Fruit fly (Drosophila melanogaster): ENCODE data around the gene CG46339.

The CG46339 gene

dm6 chr3R:26915463-26915925 lies at the start of gene CG46339 (continued):
- TF ChIP-seq klu (GFP tag; IDR thresholded peaks at IDR 0.05) = no peak
- no peak for TF ChIP-seq CG9215 (GFP tag; IDR thresholded peaks at IDR 0.05)
- no peak for TF ChIP-seq D (optimal IDR thresholded peaks at IDR 0.05)
- TF ChIP-seq D (GFP tag; optimal IDR thresholded peaks at IDR 0.05) = peak; percentile 5
- TF ChIP-seq Scr (GFP tag; IDR thresholded peaks at IDR 0.05; ENCODE audit: partially characterized antibody) = peak; percentile 37
- no peak for TF ChIP-seq pita (GFP tag; optimal IDR thresholded peaks at IDR 0.05)
- peak; percentile 61 for TF ChIP-seq onecut (GFP tag; IDR thresholded peaks at IDR 0.05)
- no peak for TF ChIP-seq Poxn (GFP tag; IDR thresholded peaks at IDR 0.05)
- 0 out of 2 replicates have a peak, but pooled peaks have one; percentile 36 for TF ChIP-seq cas (GFP tag; IDR thresholded peaks at IDR 0.05)
- no peak for TF ChIP-seq CG13424 (tag; optimal IDR thresholded peaks at IDR 0.05)
- peak; percentile 67 for TF ChIP-seq Side (GFP tag; optimal IDR thresholded peaks at IDR 0.05)
- no peak for TF ChIP-seq sima (GFP tag; optimal IDR thresholded peaks at IDR 0.05)
- no peak for TF ChIP-seq CG7963 (GFP tag; IDR thresholded peaks at IDR 0.05; ENCODE audit: partially characterized antibody)
- no peak for TF ChIP-seq Mes4 (GFP tag; optimal IDR thresholded peaks at IDR 0.05)
- TF ChIP-seq bbx (GFP tag; IDR thresholded peaks at IDR 0.05; ENCODE audit: partially characterized antibody) = peak; percentile 67; the same call in 1 of the 2 replicates
- TF ChIP-seq CG2875 (GFP tag; optimal IDR thresholded peaks at IDR 0.05) = no peak
- TF ChIP-seq dmrt11E (tag; optimal IDR thresholded peaks at IDR 0.05) = peak; percentile 18
- no peak for TF ChIP-seq CG8765 (GFP tag; IDR thresholded peaks at IDR 0.05)
- no peak for TF ChIP-seq ewg (GFP tag; optimal IDR thresholded peaks at IDR 0.05)
- TF ChIP-seq CG13123 (GFP tag; optimal IDR thresholded peaks at IDR 0.05) = no peak
- TF ChIP-seq Vsx1 (GFP tag; optimal IDR thresholded peaks at IDR 0.05) = peak; percentile 69
- no peak for TF ChIP-seq Oli (tag; optimal IDR thresholded peaks at IDR 0.05)
- 0 out of 2 replicates have a peak, but pooled peaks have one; percentile 41 for TF ChIP-seq sim (GFP tag; IDR thresholded peaks at IDR 0.05)
- no peak for TF ChIP-seq CG10959 (GFP tag; IDR thresholded peaks at IDR 0.05)
- no peak for TF ChIP-seq nerfin-1 (tag; optimal IDR thresholded peaks at IDR 0.05)
- no peak for TF ChIP-seq bab2 (GFP tag; optimal IDR thresholded peaks at IDR 0.05)
- TF ChIP-seq CG8281 (tag; optimal IDR thresholded peaks at IDR 0.05) = no peak
- peak; percentile 53 for TF ChIP-seq Drgx (GFP tag; IDR thresholded peaks at IDR 0.05)

- peak; percentile 57 for TF ChIP-seq CG17802 (tag; optimal IDR thresholded peaks at IDR 0.05)
- 0 out of 3 replicates have a peak, but pooled peaks have one; percentile 21 for TF ChIP-seq z (GFP tag; IDR thresholded peaks at IDR 0.05)
- TF ChIP-seq eyg (GFP tag; optimal IDR thresholded peaks at IDR 0.05) = peak; percentile 76
- peak; percentile 66 for TF ChIP-seq CG9876 (GFP tag; optimal IDR thresholded peaks at IDR 0.05)
- no peak for TF ChIP-seq sc (optimal IDR thresholded peaks at IDR 0.05)
- peak; percentile 22 for TF ChIP-seq sc (GFP tag; optimal IDR thresholded peaks at IDR 0.05)
- TF ChIP-seq CG6689 (GFP tag; IDR thresholded peaks at IDR 0.05) = peak; percentile 84
- TF ChIP-seq CG34422 (GFP tag; IDR thresholded peaks at IDR 0.05) = peak; percentile 83
- peak; percentile 89 for TF ChIP-seq Rfx (GFP tag; IDR thresholded peaks at IDR 0.05)
- TF ChIP-seq CG7987 (GFP tag; optimal IDR thresholded peaks at IDR 0.05) = peak; percentile 43
- TF ChIP-seq CG12942 (GFP tag; optimal IDR thresholded peaks at IDR 0.05) = peak; percentile 87
- peak; percentile 37 for TF ChIP-seq twi (tag; optimal IDR thresholded peaks at IDR 0.05)
- TF ChIP-seq CG10321 (GFP tag; IDR thresholded peaks at IDR 0.05) = peak; percentile 41; the same call in 1 of the 2 replicates
- peak; percentile 54 for TF ChIP-seq CG4282 (GFP tag; optimal IDR thresholded peaks at IDR 0.05)
- TF ChIP-seq Xrp1 (GFP tag; IDR thresholded peaks at IDR 0.05) = peak; percentile 80
- peak; percentile 93 for TF ChIP-seq row (GFP tag; IDR thresholded peaks at IDR 0.05)
- TF ChIP-seq CG6813 (GFP tag; optimal IDR thresholded peaks at IDR 0.05) = peak; percentile 55
- peak; percentile 65 for TF ChIP-seq Spps (tag; optimal IDR thresholded peaks at IDR 0.05)
- TF ChIP-seq sisA (GFP tag; IDR thresholded peaks at IDR 0.05) = peak; percentile 81
- peak; percentile 73 for TF ChIP-seq CG12299 (tag; optimal IDR thresholded peaks at IDR 0.05)
- no peak for TF ChIP-seq Tbp (GFP tag; optimal IDR thresholded peaks at IDR 0.05)
- peak; percentile 89 for TF ChIP-seq ci (GFP tag; IDR thresholded peaks at IDR 0.05)
- no peak for TF ChIP-seq jigr1 (GFP tag; IDR thresholded peaks at IDR 0.05)
These were observed 48.7 kb upstream of the CG46339 start, which contains the start of the genes ball and His2Av for dm6 chr3R:26866577-26867456. ball (minus strand) TSS chr3R:26866807. His2Av (plus strand) TSS chr3R:26866929.
